Fruit fly (Drosophila melanogaster) whole organism, embryonic: ENCODE data around the gene CG15435.
A peak's percentile ranks its signal among the peaks of the same experiment; 100 is the strongest.

Experiments
- Adf1 ChIP-seq: fragments of 200-800 bp; sonication (Bioruptor generic); IDR thresholded peaks from 2 replicates; pipeline ENCODE4 v1.3.6; 2022; ENCODE audit warnings: missing biosample characterization, missing genetic modification characterization
- Bgb ChIP-seq: fragments of 200-800 bp; sonication (Bioruptor generic); IDR thresholded peaks from 2 replicates; pipeline ENCODE4 v1.3.6; 2022; ENCODE audit warnings: missing biosample characterization, missing genetic modification characterization; ENCODE audit not compliant: partially characterized antibody
- CG13287 ChIP-seq: fragments of 200-800 bp; sonication (Bioruptor generic); IDR thresholded peaks from 2 replicates; pipeline ENCODE4 v1.3.6; 2022; ENCODE audit warnings: missing biosample characterization, missing genetic modification characterization; ENCODE audit not compliant: partially characterized antibody
- CG13894 ChIP-seq: fragments of 200-800 bp; sonication (Bioruptor generic); optimal IDR thresholded peaks from 3 replicates; lab custom pipeline; 2018; ENCODE audit warnings: missing biosample characterization, mild to moderate bottlenecking, missing genetic modification characterization, moderate library complexity
- CG16779 ChIP-seq: fragments of 200-800 bp; sonication (Bioruptor generic); IDR thresholded peaks from 2 replicates; pipeline ENCODE4 v1.3.6; 2022; ENCODE audit warnings: missing biosample characterization, missing genetic modification characterization
- CG17568 ChIP-seq: fragments of 200-800 bp; sonication (Bioruptor generic); optimal IDR thresholded peaks from 2 replicates; lab custom pipeline; 2018; ENCODE audit warnings: missing biosample characterization, mild to moderate bottlenecking, missing genetic modification characterization, moderate library complexity
- CG32532 ChIP-seq: fragments of 200-800 bp; sonication (Bioruptor generic); IDR thresholded peaks from 2 replicates; pipeline ENCODE4 v1.3.6; 2022; ENCODE audit warnings: missing biosample characterization, missing genetic modification characterization
- CG6175 ChIP-seq: fragments of 200-800 bp; sonication (Bioruptor generic); IDR thresholded peaks from 3 replicates; pipeline ENCODE4 v1.3.6; 2022; ENCODE audit warnings: missing biosample characterization, missing genetic modification characterization
- CG7928 ChIP-seq: fragments of 200-800 bp; sonication (Bioruptor generic); optimal IDR thresholded peaks from 2 replicates; lab custom pipeline; 2017; ENCODE audit warnings: missing biosample characterization, mild to moderate bottlenecking, missing genetic modification characterization
- CG8944 ChIP-seq: fragments of 200-800 bp; sonication (Bioruptor generic); optimal IDR thresholded peaks from 3 replicates; lab custom pipeline; 2016; ENCODE audit warnings: missing biosample characterization, missing genetic modification characterization
- D19B ChIP-seq: fragments of 200-800 bp; sonication (Bioruptor generic); optimal IDR thresholded peaks from 2 replicates; lab custom pipeline; 2017; ENCODE audit warnings: missing biosample characterization, mild to moderate bottlenecking, missing genetic modification characterization
- Dad ChIP-seq: fragments of 200-800 bp; sonication (Bioruptor generic); optimal IDR thresholded peaks from 3 replicates; lab custom pipeline; 2016; ENCODE audit warnings: missing biosample characterization, missing genetic modification characterization
- Dek ChIP-seq: fragments of 200-800 bp; sonication (Bioruptor generic); optimal IDR thresholded peaks from 3 replicates; lab custom pipeline; 2019; ENCODE audit warnings: missing biosample characterization, mild to moderate bottlenecking, missing genetic modification characterization, moderate library complexity
- Dip2 ChIP-seq: fragments of 200-800 bp; sonication (Bioruptor generic); IDR thresholded peaks from 2 replicates; pipeline ENCODE4 v1.3.6; 2022; ENCODE audit warnings: missing biosample characterization, missing genetic modification characterization
- Dll ChIP-seq: fragments of 200-800 bp; sonication (Bioruptor generic); IDR thresholded peaks from 4 replicates; pipeline ENCODE4 v1.3.6; 2022; ENCODE audit warnings: missing biosample characterization, missing genetic modification characterization; ENCODE audit not compliant: partially characterized antibody
- Drgx ChIP-seq: fragments of 200-800 bp; sonication (Bioruptor generic); IDR thresholded peaks from 2 replicates; pipeline ENCODE4 v1.3.6; 2022; ENCODE audit warnings: missing biosample characterization, missing genetic modification characterization
- Ets65A ChIP-seq: fragments of 200-800 bp; sonication (Bioruptor generic); peaks from one replicate; lab custom pipeline; 2016; ENCODE audit warnings: missing biosample characterization, missing genetic modification characterization
- Hmr ChIP-seq: fragments of 200-800 bp; sonication (Bioruptor generic); optimal IDR thresholded peaks from 3 replicates; lab custom pipeline; 2017; ENCODE audit warnings: mild to moderate bottlenecking, missing biosample characterization, missing genetic modification reagents, missing genetic modification characterization
- Hmx ChIP-seq: fragments of 200-800 bp; sonication (Bioruptor generic); optimal IDR thresholded peaks from 2 replicates; lab custom pipeline; 2016; ENCODE audit warnings: missing biosample characterization, missing genetic modification characterization
- Hr78 ChIP-seq, 2 experiments: fragments of 200-800 bp in 1 of 2; fragments of >200 bp in 1 of 2; sonication (Bioruptor generic) in 1 of 2; optimal IDR thresholded peaks; 2 replicates each; lab custom pipeline; 2017 to 2019; ENCODE audit warnings: missing biosample characterization in 2 of 2, missing genetic modification characterization in 2 of 2, mild to moderate bottlenecking in 1 of 2, moderate library complexity in 1 of 2
- Jarid2 ChIP-seq: fragments of 200-800 bp; sonication (Bioruptor generic); optimal IDR thresholded peaks from 3 replicates; lab custom pipeline; 2017; ENCODE audit warnings: mild to moderate bottlenecking, missing biosample characterization, missing genetic modification reagents, missing genetic modification characterization
- MBD-R2 ChIP-seq: fragments of 200-800 bp; sonication (Bioruptor generic); IDR thresholded peaks from 2 replicates; pipeline ENCODE4 v1.3.6; 2022; ENCODE audit warnings: missing biosample characterization, missing genetic modification characterization
- Med ChIP-seq: fragments of 200-800 bp; sonication (Bioruptor generic); peaks from one replicate; lab custom pipeline; 2016; ENCODE audit warnings: missing biosample characterization, missing genetic modification characterization, mild to moderate bottlenecking, inconsistent platforms, moderate library complexity
- Scr ChIP-seq: fragments of 200-800 bp; sonication (Bioruptor generic); IDR thresholded peaks from 2 replicates; pipeline ENCODE4 v1.3.6; 2022; ENCODE audit warnings: missing biosample characterization, missing genetic modification characterization; ENCODE audit not compliant: partially characterized antibody
- Trl ChIP-seq, 3 experiments: fragments of >200 bp in 2 of 3; fragments of 200-800 bp in 1 of 3; sonication (Bioruptor generic) in 1 of 3; optimal IDR thresholded peaks; 2 replicates in 1 of 3; 3 replicates in 2 of 3; lab custom pipeline; 2016 to 2017; ENCODE audit warnings: missing biosample characterization in 1 of 3, missing genetic modification characterization in 1 of 3
- bsh ChIP-seq, 2 experiments: fragments of 200-800 bp; sonication (Bioruptor generic); optimal IDR thresholded peaks; 2 replicates each; lab custom pipeline; 2017 to 2018; ENCODE audit warnings: mild to moderate bottlenecking in 2 of 2, missing biosample characterization in 2 of 2, missing genetic modification characterization in 2 of 2, moderate library complexity in 1 of 2
- cg ChIP-seq: fragments of 200-800 bp; sonication (Bioruptor generic); optimal IDR thresholded peaks from 3 replicates; lab custom pipeline; 2019; ENCODE audit warnings: missing biosample characterization, mild to moderate bottlenecking, missing genetic modification characterization, moderate library complexity
- chinmo ChIP-seq: fragments of 200-800 bp; sonication (Bioruptor generic); IDR thresholded peaks from 4 replicates; pipeline ENCODE4 v1.3.6; 2022; ENCODE audit warnings: missing biosample characterization, missing genetic modification characterization; ENCODE audit not compliant: partially characterized antibody
- cwo ChIP-seq: fragments of 200-800 bp; sonication (Bioruptor generic); optimal IDR thresholded peaks from 3 replicates; lab custom pipeline; 2017; ENCODE audit warnings: missing biosample characterization, missing genetic modification characterization, mild to moderate bottlenecking, moderate library complexity, missing genetic modification reagents
- exex ChIP-seq: fragments of 200-800 bp; sonication (Bioruptor generic); optimal IDR thresholded peaks from 4 replicates; lab custom pipeline; 2018; ENCODE audit warnings: missing biosample characterization, mild to moderate bottlenecking, missing genetic modification characterization, moderate library complexity
- fd64A ChIP-seq: fragments of 200-800 bp; sonication (Bioruptor generic); optimal IDR thresholded peaks from 3 replicates; lab custom pipeline; 2018; ENCODE audit warnings: missing biosample characterization, mild to moderate bottlenecking, missing genetic modification characterization
- grn ChIP-seq: fragments of 200-800 bp; sonication (Bioruptor generic); optimal IDR thresholded peaks from 3 replicates; lab custom pipeline; 2017; ENCODE audit warnings: missing biosample characterization, missing genetic modification characterization
- mam ChIP-seq: fragments of 200-800 bp; sonication (Bioruptor generic); optimal IDR thresholded peaks from 3 replicates; lab custom pipeline; 2016; ENCODE audit warnings: missing biosample characterization, missing genetic modification characterization
- mirr ChIP-seq: fragments of 200-800 bp; sonication (Bioruptor generic); optimal IDR thresholded peaks from 3 replicates; lab custom pipeline; 2018; ENCODE audit warnings: missing biosample characterization, mild to moderate bottlenecking, missing genetic modification characterization
- nerfin-1 ChIP-seq: fragments of 200-800 bp; sonication (Bioruptor generic); optimal IDR thresholded peaks from 3 replicates; lab custom pipeline; 2019; ENCODE audit warnings: missing biosample characterization, mild to moderate bottlenecking, missing genetic modification characterization, moderate library complexity
- ranshi ChIP-seq: fragments of 200-800 bp; sonication (Bioruptor generic); IDR thresholded peaks from 2 replicates; pipeline ENCODE4 v1.3.6; 2022; ENCODE audit warnings: missing biosample characterization, missing genetic modification characterization
- rib ChIP-seq: fragments of 200-800 bp; sonication (Bioruptor generic); IDR thresholded peaks from 2 replicates; pipeline ENCODE4 v1.3.6; 2022; ENCODE audit warnings: missing biosample characterization, missing genetic modification characterization
- sd ChIP-seq: fragments of 200-800 bp; sonication (Bioruptor generic); optimal IDR thresholded peaks from 3 replicates; lab custom pipeline; 2018; ENCODE audit warnings: missing biosample characterization, mild to moderate bottlenecking, missing genetic modification characterization, moderate library complexity
- so ChIP-seq: fragments of 200-800 bp; sonication (Bioruptor generic); IDR thresholded peaks from 3 replicates; pipeline ENCODE4 v1.3.6; 2022; ENCODE audit warnings: missing biosample characterization, missing genetic modification characterization
- vvl ChIP-seq: fragments of 200-800 bp; sonication (Bioruptor generic); IDR thresholded peaks from 2 replicates; pipeline ENCODE4 v1.3.6; 2022; ENCODE audit warnings: missing biosample characterization, missing genetic modification characterization
- zf30C ChIP-seq: fragments of 200-800 bp; sonication (Bioruptor generic); optimal IDR thresholded peaks from 3 replicates; lab custom pipeline; 2018; ENCODE audit warnings: missing biosample characterization, mild to moderate bottlenecking, missing genetic modification characterization
- zfh1 ChIP-seq: fragments of 200-800 bp; sonication (Bioruptor generic); IDR thresholded peaks from 3 replicates; pipeline ENCODE4 v1.3.6; 2022; ENCODE audit warnings: missing biosample characterization, missing genetic modification characterization

The CG15435 gene

DNA sequence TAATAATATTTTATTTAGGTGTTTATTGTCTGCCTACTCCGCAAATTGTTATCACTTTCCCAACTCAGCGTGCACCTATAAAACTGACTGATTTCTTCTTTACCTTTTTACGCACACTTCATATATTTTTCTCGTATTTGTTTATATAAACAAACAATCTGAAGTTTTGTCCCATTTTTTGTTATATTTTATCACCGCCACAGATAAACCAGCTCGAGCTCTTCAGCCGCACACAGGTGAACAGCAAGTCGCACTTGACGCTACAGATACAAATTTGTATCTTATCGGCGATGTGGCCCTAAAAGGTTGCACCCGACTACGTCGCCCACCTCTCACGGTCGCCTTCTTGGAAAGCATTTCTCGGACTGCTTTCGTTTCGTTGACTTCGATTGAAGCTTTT is 15.9 kb downstream of the CG15435 start (continued):
- TF ChIP-seq Dek (tag; lab: Kevin White, UChicago) (no peak), exex (tag; lab: Kevin White, UChicago) (peak; percentile 0), CG8944 (GFP tag; lab: Kevin White, UChicago) (no peak), CG7928 (no peak), Dad (no peak)

DNA sequence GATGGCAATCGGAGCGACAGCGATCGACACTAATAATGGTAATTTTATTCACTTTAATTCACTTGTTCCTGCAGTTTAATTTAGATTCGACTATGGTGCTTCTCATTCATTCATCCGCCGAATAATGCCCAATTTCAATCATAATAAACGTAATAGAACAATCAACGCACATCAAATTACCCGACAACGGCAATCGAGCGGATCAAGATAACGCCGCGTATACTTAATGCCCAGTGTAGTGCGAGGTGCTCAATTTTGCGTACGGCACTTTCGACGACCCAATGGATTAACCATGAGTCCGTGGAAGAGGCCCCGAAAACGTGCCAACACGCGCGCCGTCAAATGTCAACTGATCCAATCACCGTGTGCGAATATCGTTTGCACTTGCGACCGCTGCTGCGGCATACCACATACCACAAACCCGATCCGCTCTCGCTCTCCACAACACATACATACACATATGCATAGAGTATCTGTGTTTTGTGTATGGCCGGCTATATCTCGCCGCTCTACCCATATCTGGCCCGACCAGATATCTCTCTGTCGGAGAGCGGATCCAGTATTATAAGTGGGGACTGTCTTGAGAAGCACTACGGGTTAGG is 17.2 kb downstream of the CG15435 start, which contains the start of gene ine:
ine (minus strand) TSS at position 351 of the 602 bp plus-strand sequence.
- TF ChIP-seq Bgb (GFP tag; lab: Robert Waterston, UW) (0 out of 2 replicates have a peak, but pooled peaks have one; percentile 28), rib (peak; percentile 54; the same call in 1 of the 2 replicates), Scr (no peak), CG13894 (tag; lab: Kevin White, UChicago) (peak; percentile 98), Hmx (GFP tag; lab: Kevin White, UChicago) (no peak), MBD-R2 (GFP tag; lab: Robert Waterston, UW) (0 out of 2 replicates have a peak, but pooled peaks have one; percentile 6), mirr (GFP tag; lab: Kevin White, UChicago) (peak; percentile 63), vvl (GFP tag; lab: Robert Waterston, UW) (peak; percentile 35; the same call in 1 of the 2 replicates), so (GFP tag; lab: Robert Waterston, UW) (0 out of 3 replicates have a peak, but pooled peaks have one; percentile 23), Jarid2 (GFP tag; lab: Kevin White, UChicago) (peak; percentile 56), Hmr (GFP tag; lab: Kevin White, UChicago) (no peak), bsh (GFP tag; optimal IDR thresholded peaks at IDR 0.05; lab: Kevin White, UChicago) (no peak), Dll (0 out of 4 replicates have a peak, but pooled peaks have one; percentile 12), cg (peak; percentile 50), Adf1 (GFP tag; lab: Robert Waterston, UW) (no peak), CG13287 (peak; percentile 34; the same call in 1 of the 2 replicates), nerfin-1 (tag; lab: Kevin White, UChicago) (no peak), zf30C (GFP tag; lab: Kevin White, UChicago) (no peak), CG32532 (GFP tag; lab: Robert Waterston, UW) (peak; percentile 22; the same call in 1 of the 2 replicates), ranshi (0 out of 2 replicates have a peak, but pooled peaks have one; percentile 33), grn (GFP tag; lab: Kevin White, UChicago) (peak; percentile 81), Dek (tag; lab: Kevin White, UChicago) (no peak), fd64A (GFP tag; lab: Kevin White, UChicago) (no peak), D19B (peak; percentile 28), mam (no peak), zfh1 (GFP tag; lab: Robert Waterston, UW) (0 out of 3 replicates have a peak, but pooled peaks have one; percentile 17), Med (GFP tag; lab: Kevin White, UChicago) (peak; percentile 74), exex (tag; lab: Kevin White, UChicago) (peak; percentile 71), CG16779 (GFP tag; lab: Robert Waterston, UW) (no peak), cwo (GFP tag; lab: Kevin White, UChicago) (peak; percentile 64), sd (tag; lab: Kevin White, UChicago) (peak; percentile 77), Dip2 (no peak), Drgx (GFP tag; lab: Robert Waterston, UW) (peak; percentile 46; the same call in 1 of the 2 replicates), CG17568 (GFP tag; lab: Kevin White, UChicago) (no peak), Ets65A (GFP tag; lab: Kevin White, UChicago) (peak; percentile 35), Trl (optimal IDR thresholded peaks at IDR 0.05; lab: Kevin White, UChicago) (peak; percentile 32 to 50), Trl (GFP tag; optimal IDR thresholded peaks at IDR 0.05; lab: Kevin White, UChicago) (no peak), Hr78 (GFP tag; optimal IDR thresholded peaks at IDR 0.05; lab: Kevin White, UChicago) (peak in 1 of 2 experiments; percentile 4), CG6175 (GFP tag; lab: Robert Waterston, UW) (peak; percentile 95), chinmo (GFP tag; lab: Robert Waterston, UW) (0 out of 4 replicates have a peak, but pooled peaks have one; percentile 62)
